Fruit fly (Drosophila melanogaster): ENCODE data around the gene ple.

dm6 chr3L:6742974-6743345 lies 23.6 kb upstream of the ple start, which contains the start of gene dikar:
- TF ChIP-seq CG7101 (tag; optimal IDR thresholded peaks at IDR 0.05) (peak; percentile 42), CG1620 (GFP tag; optimal IDR thresholded peaks at IDR 0.05) (peak; percentile 70), Crg-1 (GFP tag; optimal IDR thresholded peaks at IDR 0.05) (no peak), CG11617 (GFP tag; optimal IDR thresholded peaks at IDR 0.05) (no peak), pad (GFP tag; optimal IDR thresholded peaks at IDR 0.05) (no peak), CG12768 (GFP tag; optimal IDR thresholded peaks at IDR 0.05) (no peak), ovo (GFP tag; optimal IDR thresholded peaks at IDR 0.05) (peak; percentile 14), CG14711 (tag; optimal IDR thresholded peaks at IDR 0.05) (peak; percentile 11), kay (GFP tag; ENCODE audit: borderline replicate concordance) (no peak), Clk (GFP tag; optimal IDR thresholded peaks at IDR 0.05) (no peak), cnc (optimal IDR thresholded peaks at IDR 0.05) (no peak)

All from whole organism, adult.